Worm (Caenorhabditis elegans): ENCODE measurements around the gene col-77.

The col-77 gene

DNA sequence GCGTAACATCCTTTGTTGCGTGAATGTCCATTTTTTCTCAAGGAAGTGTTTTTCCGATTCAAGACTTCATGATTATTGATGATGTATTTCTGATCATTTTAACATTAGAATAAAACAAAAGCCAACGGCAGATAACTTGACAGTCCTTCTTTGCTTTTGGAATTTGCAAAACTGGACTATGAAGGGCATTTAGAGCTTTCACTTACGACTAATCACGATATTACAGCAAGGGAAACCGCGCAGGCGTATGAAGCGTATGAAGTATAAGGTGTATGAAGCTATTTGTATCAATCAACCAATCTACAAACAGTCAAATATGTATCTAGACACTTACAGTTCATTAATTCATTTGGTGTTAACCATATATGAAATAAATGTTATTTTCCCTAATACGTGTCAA lies 18.5 kb upstream of the col-77 start:
- TF ChIP-seq aly-1 (tag; optimal IDR thresholded peaks at IDR 0.05) (no peak), sea-1 (GFP tag; conservative IDR thresholded peaks at IDR 0.05) (no peak), ama-1 (optimal IDR thresholded peaks at IDR 0.05) (no peak), hnd-1 (tag; optimal IDR thresholded peaks at IDR 0.05) (no peak), hmbx-1 (tag; optimal IDR thresholded peaks at IDR 0.05) (no peak), flt-1 (GFP tag; IDR thresholded peaks at IDR 0.05) (no peak), ceh-36 (tag; optimal IDR thresholded peaks at IDR 0.05) (no peak), B0310.2 (tag; optimal IDR thresholded peaks at IDR 0.05) (no peak), tra-4 (tag; optimal IDR thresholded peaks at IDR 0.05) (no peak), F13C5.2 (tag; optimal IDR thresholded peaks at IDR 0.05) (no peak)

DNA sequence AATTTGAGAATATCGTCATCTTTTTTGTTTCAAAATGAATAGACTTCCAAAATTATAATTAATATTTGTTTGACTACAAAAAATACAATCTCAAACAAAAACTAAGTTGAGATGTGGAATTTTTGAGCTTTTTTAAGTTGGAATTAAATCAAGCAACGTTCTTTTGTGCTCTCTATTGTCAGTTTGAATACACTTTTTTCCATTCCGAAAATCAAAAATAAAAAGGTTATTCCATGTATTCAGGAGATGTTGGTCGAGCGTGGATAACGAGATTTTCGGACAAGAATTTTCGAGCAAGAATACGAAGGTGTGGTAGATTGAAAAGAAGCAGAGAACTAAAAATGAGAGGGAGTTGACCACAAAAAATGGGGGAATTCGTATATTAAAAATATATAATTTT lies 11.0 kb upstream of the col-77 start:
- TF ChIP-seq hmg-4 (GFP tag; optimal IDR thresholded peaks at IDR 0.05) (no peak), ama-1 (optimal IDR thresholded peaks at IDR 0.05) (no peak), tbx-37 (GFP tag; conservative IDR thresholded peaks at IDR 0.05) (no peak), ceh-13 (GFP tag; optimal IDR thresholded peaks at IDR 0.05) (no peak), tra-4 (tag; optimal IDR thresholded peaks at IDR 0.05) (no peak), hmbx-1 (tag; optimal IDR thresholded peaks at IDR 0.05) (no peak), sea-1 (GFP tag; conservative IDR thresholded peaks at IDR 0.05) (no peak), aly-1 (tag; optimal IDR thresholded peaks at IDR 0.05) (no peak), flt-1 (GFP tag; IDR thresholded peaks at IDR 0.05) (no peak), pes-1 (GFP tag; IDR thresholded peaks at IDR 0.05) (no peak), ceh-36 (tag; optimal IDR thresholded peaks at IDR 0.05) (no peak), tbx-11 (GFP tag; IDR thresholded peaks at IDR 0.05) (no peak), B0310.2 (tag; optimal IDR thresholded peaks at IDR 0.05) (no peak), ets-7 (tag; optimal IDR thresholded peaks at IDR 0.05) (no peak), hnd-1 (tag; optimal IDR thresholded peaks at IDR 0.05) (no peak)

DNA sequence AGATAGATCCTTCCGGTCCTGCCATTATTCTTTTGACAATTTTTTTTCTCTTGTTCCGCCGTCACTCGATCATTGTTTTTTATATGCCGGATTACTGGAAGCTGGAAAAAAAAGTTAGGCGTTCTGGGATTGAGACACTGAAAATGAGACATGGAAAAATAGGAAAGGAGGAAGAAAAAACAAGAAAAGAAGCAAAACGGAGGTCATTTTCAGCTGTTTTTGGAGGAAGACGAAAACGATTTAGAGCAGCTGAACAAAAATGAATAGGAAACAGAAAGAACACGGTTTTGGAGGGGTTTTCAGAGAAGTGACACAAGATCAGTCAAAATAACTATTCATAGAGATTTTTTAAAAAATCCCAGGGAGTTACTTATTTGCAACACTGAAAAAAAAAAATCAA lies 9.9 kb upstream of the col-77 start, which contains the start of gene amt-3:
TSS of gene amt-3 (minus strand) at position 101 of the 400 bp plus-strand sequence.
- no peak for TF ChIP-seq hnd-1 (tag; optimal IDR thresholded peaks at IDR 0.05)
- no peak for TF ChIP-seq pes-1 (GFP tag; IDR thresholded peaks at IDR 0.05)
- no peak for TF ChIP-seq ets-7 (tag; optimal IDR thresholded peaks at IDR 0.05)

DNA sequence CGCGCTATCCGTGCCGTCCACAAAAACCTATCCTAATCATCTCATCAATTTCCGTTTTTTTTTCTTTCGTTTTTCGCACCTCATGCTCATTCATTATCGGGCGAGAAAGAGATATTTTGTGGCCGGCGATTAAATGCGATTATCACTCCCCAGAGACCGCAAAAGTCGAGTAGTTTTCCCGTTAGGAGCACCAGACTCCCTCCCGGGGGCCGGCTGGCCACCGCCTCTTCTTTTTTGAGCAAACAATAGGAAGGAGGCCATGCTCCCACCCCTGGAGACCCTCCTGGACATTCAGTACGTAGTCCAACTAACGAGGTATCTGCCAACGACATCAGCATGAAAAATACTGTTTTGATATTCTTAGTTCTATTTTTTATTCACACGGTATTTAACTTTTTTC lies 1.3 kb upstream of the col-77 start, which contains the start of gene M195.2:
TSS of gene M195.2 (plus strand) at position 301 of the 400 bp plus-strand sequence.
- TF ChIP-seq sea-1 (GFP tag; conservative IDR thresholded peaks at IDR 0.05), result no peak
- TF ChIP-seq aly-1 (tag; optimal IDR thresholded peaks at IDR 0.05), result no peak
- TF ChIP-seq ceh-13 (GFP tag; optimal IDR thresholded peaks at IDR 0.05), result no peak
- TF ChIP-seq tra-4 (tag; optimal IDR thresholded peaks at IDR 0.05), result no peak
- no peak for TF ChIP-seq F13C5.2 (tag; optimal IDR thresholded peaks at IDR 0.05)
- no peak for TF ChIP-seq tbx-37 (GFP tag; conservative IDR thresholded peaks at IDR 0.05)
- TF ChIP-seq tbx-11 (GFP tag; IDR thresholded peaks at IDR 0.05), result no peak
- TF ChIP-seq flt-1 (GFP tag; IDR thresholded peaks at IDR 0.05), result no peak
- no peak for TF ChIP-seq hmg-4 (GFP tag; optimal IDR thresholded peaks at IDR 0.05)
- no peak for TF ChIP-seq B0310.2 (tag; optimal IDR thresholded peaks at IDR 0.05)
- no peak for TF ChIP-seq pes-1 (GFP tag; IDR thresholded peaks at IDR 0.05)
- TF ChIP-seq hnd-1 (tag; optimal IDR thresholded peaks at IDR 0.05), result no peak

DNA sequence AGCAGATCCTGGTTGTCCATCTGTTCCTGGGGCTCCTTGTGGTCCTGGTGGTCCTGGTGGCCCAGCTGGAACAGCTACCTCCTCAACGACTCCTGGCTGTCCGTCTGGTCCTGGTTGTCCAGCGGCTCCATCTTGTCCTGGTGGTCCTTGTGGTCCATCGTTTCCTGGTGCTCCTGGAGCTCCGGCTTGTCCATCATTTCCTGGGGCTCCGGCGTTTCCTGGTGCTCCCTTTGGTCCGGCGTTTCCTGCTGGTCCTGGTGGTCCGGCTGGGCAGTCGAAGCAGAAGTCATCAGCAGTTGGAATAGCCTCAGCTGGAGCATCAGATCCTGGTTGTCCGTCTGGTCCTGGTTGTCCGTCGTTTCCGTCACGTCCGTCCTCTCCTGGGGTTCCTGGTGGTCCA lies 715 bp downstream of the col-77 start:
- TF ChIP-seq hmbx-1 (tag; optimal IDR thresholded peaks at IDR 0.05) (no peak), hmg-4 (GFP tag; optimal IDR thresholded peaks at IDR 0.05) (peak; percentile 14)

DNA sequence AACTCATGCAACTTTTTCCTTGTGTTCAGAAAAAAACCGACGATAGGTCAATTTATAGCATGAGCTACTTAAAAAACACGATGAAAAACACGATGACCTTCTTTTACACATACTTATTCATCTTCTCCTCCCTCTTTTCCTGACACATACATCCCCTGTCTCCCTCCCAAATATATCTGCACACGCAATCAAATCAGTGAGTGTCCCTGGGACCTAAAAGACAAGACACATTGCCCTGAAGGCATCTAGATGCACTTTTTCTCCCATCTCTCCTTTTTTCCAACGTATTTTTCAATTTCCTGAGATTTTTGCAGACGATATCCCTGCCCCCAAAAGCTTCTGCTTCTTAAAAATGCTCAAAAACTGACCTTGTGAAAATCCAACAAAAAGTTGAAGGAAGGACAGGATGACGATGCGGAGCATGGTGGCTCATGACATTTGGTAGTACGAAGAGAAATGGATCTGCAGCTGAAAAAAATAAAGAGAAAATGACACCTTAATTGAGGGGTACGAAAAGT lies 4.9 kb downstream of the col-77 start, which contains the start of gene C26D10.6:
TSS of gene C26D10.6 (minus strand) at position 468 of the 518 bp plus-strand sequence.
- no peak for TF ChIP-seq hnd-1 (tag; optimal IDR thresholded peaks at IDR 0.05)
- no peak for TF ChIP-seq aly-1 (tag; optimal IDR thresholded peaks at IDR 0.05)
- no peak for TF ChIP-seq tbx-11 (GFP tag; IDR thresholded peaks at IDR 0.05)
- no peak for TF ChIP-seq ama-1 (optimal IDR thresholded peaks at IDR 0.05)

DNA sequence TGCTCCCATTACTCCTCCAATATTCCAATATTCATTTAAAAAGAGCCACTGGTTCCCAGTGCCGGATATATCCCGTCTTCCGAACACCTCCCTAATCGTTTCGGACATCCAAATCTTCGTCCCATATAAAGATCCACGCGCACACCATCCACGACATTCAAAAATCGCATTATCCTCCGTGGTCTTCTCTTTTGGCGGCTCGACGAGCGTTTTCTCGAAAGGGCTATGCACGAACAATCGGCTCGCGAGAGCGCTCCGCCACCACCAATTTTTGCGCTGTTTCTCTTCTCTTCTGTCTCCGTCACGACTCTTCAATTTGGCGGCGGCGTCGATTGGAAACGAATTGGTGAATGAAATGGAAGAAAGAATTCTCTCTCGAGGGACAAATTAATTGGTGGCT lies 5.9 kb downstream of the col-77 start:
- TF ChIP-seq pes-1 (GFP tag; IDR thresholded peaks at IDR 0.05), result no peak
- TF ChIP-seq ceh-13 (GFP tag; optimal IDR thresholded peaks at IDR 0.05), result no peak
- TF ChIP-seq hnd-1 (tag; optimal IDR thresholded peaks at IDR 0.05), result no peak
- TF ChIP-seq ceh-36 (tag; optimal IDR thresholded peaks at IDR 0.05), result no peak
- TF ChIP-seq tra-4 (tag; optimal IDR thresholded peaks at IDR 0.05), result no peak
- no peak for TF ChIP-seq F13C5.2 (tag; optimal IDR thresholded peaks at IDR 0.05)
- TF ChIP-seq sea-1 (GFP tag; conservative IDR thresholded peaks at IDR 0.05), result no peak
- TF ChIP-seq tbx-37 (GFP tag; conservative IDR thresholded peaks at IDR 0.05), result no peak

DNA sequence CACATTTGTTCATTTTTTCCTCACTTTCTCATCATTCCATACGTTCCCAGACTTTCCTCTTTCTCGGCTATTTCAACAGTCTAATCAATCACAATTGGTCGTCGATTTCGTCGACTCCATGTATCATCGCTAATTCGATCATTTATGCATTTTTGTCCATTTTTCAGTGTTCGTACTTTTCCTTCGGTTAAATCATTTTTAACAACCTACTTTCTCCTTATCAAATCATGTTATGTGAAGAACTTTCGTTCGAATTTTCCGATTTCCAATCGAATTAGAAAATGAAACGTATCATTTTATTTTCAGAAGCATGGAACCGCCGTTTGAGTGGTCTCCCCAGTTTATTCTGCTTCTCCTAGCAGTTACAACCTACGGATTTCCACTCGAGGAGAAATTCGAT lies 12.8 kb downstream of the col-77 start, which contains the start of gene eff-1:
TSS of gene eff-1 (plus strand) at position 301 of the 400 bp plus-strand sequence.
- TF ChIP-seq ama-1 (optimal IDR thresholded peaks at IDR 0.05) (no peak), scrt-1 (GFP tag; IDR thresholded peaks at IDR 0.05) (no peak), pes-1 (GFP tag; IDR thresholded peaks at IDR 0.05) (no peak), flt-1 (GFP tag; IDR thresholded peaks at IDR 0.05) (no peak), ceh-13 (GFP tag; optimal IDR thresholded peaks at IDR 0.05) (no peak), tra-4 (tag; optimal IDR thresholded peaks at IDR 0.05) (no peak), aly-1 (tag; optimal IDR thresholded peaks at IDR 0.05) (no peak), sea-1 (GFP tag; conservative IDR thresholded peaks at IDR 0.05) (no peak), ceh-36 (tag; optimal IDR thresholded peaks at IDR 0.05) (no peak), hmbx-1 (tag; optimal IDR thresholded peaks at IDR 0.05) (no peak)

DNA sequence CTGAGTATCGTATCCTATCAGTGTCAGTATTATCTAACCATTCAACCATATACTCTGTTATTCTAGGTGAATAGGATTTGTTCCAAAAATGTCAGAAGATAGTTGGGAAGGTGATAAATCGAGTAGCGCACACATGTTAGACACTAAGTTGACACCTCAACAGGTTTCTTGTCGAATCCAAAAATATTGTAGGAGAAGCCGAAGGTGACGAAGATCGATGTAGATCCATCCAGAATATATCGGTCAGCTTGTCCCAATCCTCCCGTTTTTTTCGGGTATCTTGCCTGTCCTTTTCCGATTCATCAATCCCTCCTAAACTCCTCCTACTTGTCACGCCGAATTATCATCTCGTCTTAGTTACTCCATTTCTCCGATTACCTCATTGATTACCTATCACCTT lies 13.6 kb downstream of the col-77 start:
- no peak for TF ChIP-seq flt-1 (GFP tag; IDR thresholded peaks at IDR 0.05)

Data from whole organism, early embryonic.